Worm (Caenorhabditis elegans) whole organism, L3 larva: ENCODE results near the gene Y47D7A.9.

Source experiments
- R02D3.7 ChIP-seq: fragments of 150-350 bp; optimal IDR thresholded peaks from 2 replicates; lab custom pipeline; 2014; ENCODE audit warnings: missing biosample characterization, missing genetic modification characterization
- ZK546.5 ChIP-seq: sonication (generic microtip); optimal IDR thresholded peaks from 2 replicates; lab custom pipeline; 2017; ENCODE audit warnings: missing biosample characterization, missing genetic modification characterization
- aly-2 ChIP-seq: fragments of 150-350 bp; optimal IDR thresholded peaks from 2 replicates; lab custom pipeline; 2014; ENCODE audit warnings: missing biosample characterization, missing genetic modification characterization
- ama-1 ChIP-seq: fragments of 150-350 bp; optimal IDR thresholded peaks from 2 replicates; lab custom pipeline; 2018
- ceh-16 ChIP-seq: sonication (generic microtip); optimal IDR thresholded peaks from 2 replicates; lab custom pipeline; 2017; ENCODE audit warnings: missing biosample characterization, missing genetic modification characterization
- ceh-28 ChIP-seq: fragments of 150-350 bp; optimal IDR thresholded peaks from 2 replicates; lab custom pipeline; 2014; ENCODE audit warnings: missing biosample characterization, missing genetic modification reagents, missing genetic modification characterization
- ceh-82 ChIP-seq: fragments of 150-350 bp; optimal IDR thresholded peaks from 2 replicates; lab custom pipeline; 2014; ENCODE audit warnings: missing biosample characterization, missing genetic modification characterization
- ceh-9 ChIP-seq: sonication (generic microtip); optimal IDR thresholded peaks from 2 replicates; lab custom pipeline; 2018; ENCODE audit warnings: missing biosample characterization, missing genetic modification characterization
- daf-12 ChIP-seq: fragments of 150-350 bp; optimal IDR thresholded peaks from 2 replicates; lab custom pipeline; 2014; ENCODE audit warnings: missing biosample characterization, missing genetic modification reagents, missing genetic modification characterization
- egl-27 ChIP-seq: sonication (generic microtip); optimal IDR thresholded peaks from 4 replicates; lab custom pipeline; 2017; ENCODE audit warnings: missing biosample characterization, missing genetic modification reagents, missing genetic modification characterization
- egl-5 ChIP-seq: fragments of 150-350 bp; optimal IDR thresholded peaks from 2 replicates; lab custom pipeline; 2017; ENCODE audit warnings: missing biosample characterization, missing genetic modification reagents, missing genetic modification characterization, inconsistent platforms
- elt-1 ChIP-seq: fragments of 150-350 bp; optimal IDR thresholded peaks from 2 replicates; lab custom pipeline; 2014; ENCODE audit warnings: missing biosample characterization, missing genetic modification characterization
- elt-2 ChIP-seq: sonication (generic microtip); optimal IDR thresholded peaks from 2 replicates; lab custom pipeline; 2016; ENCODE audit warnings: missing genetic modification reagents, mild to moderate bottlenecking, missing genetic modification characterization, missing compliant biosample characterization
- elt-3 ChIP-seq, 3 experiments: fragments of 150-350 bp in 1 of 3; sonication (generic microtip) in 2 of 3; optimal IDR thresholded peaks; 2 replicates in 2 of 3; 4 replicates in 1 of 3; lab custom pipeline; 2014 to 2017; ENCODE audit warnings: missing biosample characterization in 3 of 3, missing genetic modification characterization in 3 of 3
- eor-1 ChIP-seq, 2 experiments: fragments of 150-350 bp; optimal IDR thresholded peaks; 2 replicates each; lab custom pipeline; 2014 to 2018; ENCODE audit warnings: missing biosample characterization in 2 of 2, missing genetic modification characterization in 2 of 2
- fkh-10 ChIP-seq: sonication (generic microtip); optimal IDR thresholded peaks from 2 replicates; lab custom pipeline; 2017; ENCODE audit warnings: missing biosample characterization, missing genetic modification reagents, missing genetic modification characterization
- fos-1 ChIP-seq: fragments of 150-350 bp; optimal IDR thresholded peaks from 2 replicates; lab custom pipeline; 2014; ENCODE audit warnings: missing biosample characterization, missing genetic modification characterization
- hmg-11 ChIP-seq: sonication (generic microtip); optimal IDR thresholded peaks from 2 replicates; lab custom pipeline; 2016; ENCODE audit warnings: missing genetic modification characterization, missing compliant biosample characterization
- jun-1 ChIP-seq: fragments of 150-350 bp; optimal IDR thresholded peaks from 2 replicates; lab custom pipeline; 2014; ENCODE audit warnings: missing biosample characterization, missing genetic modification reagents, missing genetic modification characterization
- lin-15B ChIP-seq: fragments of 150-350 bp; optimal IDR thresholded peaks from 2 replicates; lab custom pipeline; 2014; ENCODE audit warnings: missing biosample characterization, missing genetic modification characterization
- lin-39 ChIP-seq: fragments of 150-350 bp; optimal IDR thresholded peaks from 2 replicates; lab custom pipeline; 2018; ENCODE audit warnings: missing biosample characterization, missing genetic modification reagents, missing genetic modification characterization
- lsy-12 ChIP-seq: sonication (generic microtip); optimal IDR thresholded peaks from 2 replicates; lab custom pipeline; 2016; ENCODE audit warnings: mild to moderate bottlenecking, missing genetic modification characterization, missing compliant biosample characterization
- mdl-1 ChIP-seq: fragments of 150-350 bp; optimal IDR thresholded peaks from 2 replicates; lab custom pipeline; 2014; ENCODE audit warnings: missing biosample characterization, missing genetic modification characterization
- nfya-1 ChIP-seq: sonication (generic microtip); optimal IDR thresholded peaks from 2 replicates; lab custom pipeline; 2017; ENCODE audit warnings: missing genetic modification characterization, mild to moderate bottlenecking, missing compliant biosample characterization, antibody characterized with exemption, moderate library complexity; ENCODE audit not compliant: insufficient read depth
- nhr-11 ChIP-seq: fragments of 150-350 bp; optimal IDR thresholded peaks from 2 replicates; lab custom pipeline; 2014; ENCODE audit warnings: missing biosample characterization, missing genetic modification characterization
- nhr-12 ChIP-seq: fragments of 150-350 bp; optimal IDR thresholded peaks from 2 replicates; lab custom pipeline; 2014; ENCODE audit warnings: missing biosample characterization, missing genetic modification characterization
- nhr-23 ChIP-seq: fragments of 150-350 bp; optimal IDR thresholded peaks from 2 replicates; lab custom pipeline; 2014; ENCODE audit warnings: missing biosample characterization, missing genetic modification reagents, missing genetic modification characterization
- nhr-237 ChIP-seq: fragments of 150-350 bp; optimal IDR thresholded peaks from 2 replicates; lab custom pipeline; 2014; ENCODE audit warnings: missing biosample characterization, missing genetic modification characterization
- nhr-28 ChIP-seq: fragments of 150-350 bp; optimal IDR thresholded peaks from 2 replicates; lab custom pipeline; 2014; ENCODE audit warnings: missing biosample characterization, missing genetic modification characterization
- nhr-67 ChIP-seq: fragments of 150-350 bp; optimal IDR thresholded peaks from 2 replicates; lab custom pipeline; 2014; ENCODE audit warnings: missing biosample characterization, missing genetic modification characterization
- nhr-76 ChIP-seq: fragments of 150-350 bp; sonication (generic microtip); optimal IDR thresholded peaks from 5 replicates; lab custom pipeline; 2014; ENCODE audit warnings: missing biosample characterization, missing genetic modification characterization
- pha-4 ChIP-seq: fragments of 150-350 bp; optimal IDR thresholded peaks from 2 replicates; lab custom pipeline; 2014; ENCODE audit warnings: missing biosample characterization, missing genetic modification reagents, missing genetic modification characterization
- pqm-1 ChIP-seq: fragments of 150-350 bp; optimal IDR thresholded peaks from 2 replicates; lab custom pipeline; 2017; ENCODE audit warnings: missing biosample characterization, missing genetic modification characterization, inconsistent platforms
- sea-2 ChIP-seq: fragments of 150-350 bp; sonication (generic microtip); optimal IDR thresholded peaks from 4 replicates; lab custom pipeline; 2014; ENCODE audit warnings: missing biosample characterization, missing genetic modification reagents, missing genetic modification characterization
- skn-1 ChIP-seq: fragments of 150-350 bp; optimal IDR thresholded peaks from 2 replicates; lab custom pipeline; 2014; ENCODE audit warnings: missing biosample characterization, missing genetic modification characterization
- snpc-4 ChIP-seq: fragments of 150-350 bp; optimal IDR thresholded peaks from 2 replicates; lab custom pipeline; 2014; ENCODE audit warnings: missing biosample characterization, missing genetic modification characterization
- tbx-2 ChIP-seq: sonication (generic microtip); optimal IDR thresholded peaks from 2 replicates; lab custom pipeline; 2016; ENCODE audit warnings: mild to moderate bottlenecking, missing genetic modification characterization, missing compliant biosample characterization
- unc-62 ChIP-seq: fragments of 150-350 bp; sonication (generic microtip); optimal IDR thresholded peaks from 4 replicates; lab custom pipeline; 2014; ENCODE audit warnings: missing biosample characterization, missing genetic modification reagents, missing genetic modification characterization
- zag-1 ChIP-seq: fragments of 150-350 bp; optimal IDR thresholded peaks from 2 replicates; lab custom pipeline; 2014; ENCODE audit warnings: missing biosample characterization, missing genetic modification characterization
- ztf-11 ChIP-seq: fragments of 150-350 bp; optimal IDR thresholded peaks from 2 replicates; lab custom pipeline; 2014; ENCODE audit warnings: missing biosample characterization, missing genetic modification characterization
- ztf-4 ChIP-seq: fragments of 150-350 bp; optimal IDR thresholded peaks from 2 replicates; lab custom pipeline; 2014; ENCODE audit warnings: missing biosample characterization, missing genetic modification characterization

The Y47D7A.9 gene

DNA sequence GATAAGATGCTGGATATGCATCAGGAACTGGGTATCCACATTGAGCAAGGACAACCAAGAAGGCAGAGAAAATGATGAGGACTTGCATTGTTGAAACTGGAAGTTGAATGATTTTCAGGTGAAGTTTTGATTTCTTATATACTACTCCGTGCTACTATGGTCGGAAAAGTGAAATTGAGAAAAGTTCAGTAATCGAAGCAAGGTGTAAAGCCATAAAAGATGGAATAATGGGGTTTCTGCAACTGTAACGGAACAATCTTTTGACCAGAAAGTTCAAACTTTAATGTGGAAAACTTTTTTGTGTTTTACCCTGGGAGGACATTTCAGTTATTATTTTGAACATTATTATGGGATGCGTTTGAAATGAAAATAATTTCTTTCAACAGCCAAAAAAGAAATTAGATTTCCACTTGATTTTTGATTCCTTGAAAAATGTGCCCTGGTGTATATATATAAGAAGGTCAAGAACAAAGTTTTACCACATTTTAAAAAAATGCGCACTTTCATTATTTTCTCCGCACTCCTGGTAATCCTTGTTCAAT is at the start of gene Y47D7A.9, which contains the start of gene Y47D7A.19:
TSS of gene Y47D7A.9 (minus strand) at position 101 of the 542 bp plus-strand sequence.
TSS of gene Y47D7A.19 (plus strand) at position 492 of the 542 bp plus-strand sequence.
- TF ChIP-seq ceh-82 (tag; lab: Kevin White, UChicago) (no peak), nhr-28 (tag; lab: Kevin White, UChicago) (no peak), fos-1 (tag; lab: Kevin White, UChicago) (no peak), ceh-9 (tag; lab: Kevin White, UChicago) (no peak), nfya-1 (tag; lab: Kevin White, UChicago) (no peak), nhr-76 (no peak), elt-2 (tag; lab: Kevin White, UChicago) (no peak)

DNA sequence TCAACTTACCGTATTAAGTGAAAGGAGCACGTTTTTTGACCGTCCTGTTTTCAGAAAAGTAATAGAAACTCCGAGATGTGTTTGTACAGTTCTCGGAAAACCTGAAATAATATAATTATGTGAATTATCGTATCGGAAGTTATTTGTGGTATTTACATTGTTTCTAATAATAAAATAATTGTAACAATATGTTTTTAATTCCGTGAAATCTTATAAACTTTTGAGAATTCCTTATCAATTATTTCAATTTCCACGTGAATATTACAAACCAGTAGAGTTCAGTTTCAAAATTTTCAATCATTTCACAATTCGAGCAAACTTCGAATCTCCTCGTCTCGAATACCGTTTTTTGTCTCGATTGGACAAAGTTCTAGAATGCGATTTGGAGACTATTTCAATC is 47.3 kb upstream of the Y47D7A.9 start, which contains the start of gene T08H10.3:
TSS of gene T08H10.3 (plus strand) at position 301 of the 400 bp plus-strand sequence.
- TF ChIP-seq snpc-4 (tag; lab: Kevin White, UChicago) (no peak), eor-1 (tag; optimal IDR thresholded peaks at IDR 0.05; lab: Kevin White, UChicago) (no peak), nhr-28 (tag; lab: Kevin White, UChicago) (no peak), tbx-2 (no peak)

DNA sequence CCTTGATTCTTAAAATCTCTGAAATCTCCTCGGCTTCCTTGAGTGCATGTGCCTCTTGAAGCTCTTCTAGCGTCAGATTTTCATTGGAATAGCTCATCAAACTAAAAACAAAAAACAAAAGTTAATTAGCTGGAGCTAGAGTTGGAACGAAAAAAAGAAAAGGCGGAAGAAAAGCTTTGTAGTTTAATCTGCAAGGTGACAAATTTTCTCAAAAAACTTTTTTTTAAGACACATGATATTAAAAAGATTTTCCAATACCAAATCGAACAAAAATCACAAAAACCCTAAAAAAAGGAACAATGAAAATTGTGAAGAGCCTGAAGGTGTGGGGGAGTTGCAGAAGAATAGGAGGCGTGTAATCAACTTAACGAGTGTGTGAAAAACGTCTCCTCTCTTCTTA is 30.9 kb upstream of the Y47D7A.9 start, which contains the start of gene gnrr-5:
TSS of gene gnrr-5 (minus strand) at position 101 of the 400 bp plus-strand sequence.
- TF ChIP-seq mdl-1 (tag; lab: Kevin White, UChicago): no peak
- TF ChIP-seq fkh-10 (GFP tag; lab: Kevin White, UChicago): peak; percentile 10

DNA sequence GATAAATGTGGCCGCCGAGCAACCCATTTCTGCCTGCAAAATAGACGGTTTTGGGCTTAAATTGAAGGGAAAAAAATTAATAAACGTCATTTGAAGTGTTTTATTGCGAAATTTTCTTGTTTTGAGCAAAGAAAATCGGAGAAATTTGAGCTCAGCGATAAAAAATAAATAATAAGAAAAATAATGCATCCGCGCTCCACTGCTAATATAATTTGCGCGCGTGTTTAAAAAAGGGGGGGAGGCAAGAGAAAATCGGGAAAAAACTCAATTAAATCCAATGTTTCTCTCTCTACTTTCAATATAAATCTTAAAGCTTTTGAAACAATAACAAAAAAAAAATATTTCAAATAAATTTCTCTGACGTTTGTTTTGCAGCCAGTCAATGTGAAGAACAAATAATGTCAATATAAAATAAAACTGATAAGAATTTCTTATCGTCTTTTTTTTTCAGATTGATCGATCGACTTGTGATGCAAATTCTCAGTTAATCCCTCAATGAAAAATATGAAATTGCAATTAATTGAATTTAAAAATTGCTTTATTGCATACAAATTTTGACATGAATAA is 26.8 kb upstream of the Y47D7A.9 start, which contains the start of gene rft-2:
TSS of gene rft-2 (minus strand) at position 41 of the 567 bp plus-strand sequence.
- TF ChIP-seq ama-1 (lab: Kevin White, UChicago) (no peak), sea-2 (no peak), ceh-16 (tag; lab: Kevin White, UChicago) (no peak), pqm-1 (tag; lab: Kevin White, UChicago) (no peak), nhr-12 (tag; lab: Kevin White, UChicago) (no peak), lin-15B (tag; lab: Kevin White, UChicago) (peak; percentile 62), ZK546.5 (tag; lab: Kevin White, UChicago) (no peak), zag-1 (tag; lab: Kevin White, UChicago) (no peak), egl-5 (no peak), elt-2 (tag; lab: Kevin White, UChicago) (peak; percentile 65), lin-39 (tag; lab: Kevin White, UChicago) (no peak), egl-27 (no peak), fkh-10 (GFP tag; lab: Kevin White, UChicago) (no peak), nhr-237 (tag; lab: Kevin White, UChicago) (no peak), snpc-4 (tag; lab: Kevin White, UChicago) (peak; percentile 52), aly-2 (tag; lab: Kevin White, UChicago) (no peak), ceh-9 (tag; lab: Kevin White, UChicago) (no peak), skn-1 (tag; lab: Kevin White, UChicago) (no peak), nhr-23 (tag; lab: Kevin White, UChicago) (no peak), unc-62 (GFP tag; lab: Kevin White, UChicago) (no peak), ceh-28 (tag; lab: Kevin White, UChicago) (no peak), elt-1 (tag; lab: Kevin White, UChicago) (no peak), ztf-11 (no peak), fos-1 (tag; lab: Kevin White, UChicago) (no peak), daf-12 (no peak), jun-1 (tag; lab: Kevin White, UChicago) (peak; percentile 10), nhr-76 (no peak), hmg-11 (peak; percentile 57), ztf-4 (tag; lab: Kevin White, UChicago) (no peak), nhr-67 (tag; lab: Kevin White, UChicago) (no peak), nhr-11 (tag; lab: Kevin White, UChicago) (no peak), nfya-1 (tag; lab: Kevin White, UChicago) (peak; percentile 59), R02D3.7 (tag; lab: Kevin White, UChicago) (peak; percentile 14), lsy-12 (no peak), pha-4 (peak; percentile 85), tbx-2 (no peak), elt-3 (tag; optimal IDR thresholded peaks at IDR 0.05; lab: Kevin White, UChicago) (no peak), mdl-1 (tag; lab: Kevin White, UChicago) (no peak)
